Fruit fly (Drosophila melanogaster) whole organism, adult: Measurements from ENCODE around the gene bab1.

ENCODE experiments used
- CG33017 ChIP-seq: fragments of 200-800 bp; sonication (Bioruptor generic); optimal IDR thresholded peaks from 2 replicates; lab custom pipeline; 2018; ENCODE audit warnings: missing biosample characterization, mild to moderate bottlenecking, missing genetic modification characterization, moderate library complexity
- CG7045 ChIP-seq: fragments of 200-800 bp; sonication (Bioruptor generic); optimal IDR thresholded peaks from 2 replicates; lab custom pipeline; 2017; ENCODE audit warnings: missing biosample characterization, mild to moderate bottlenecking, missing genetic modification characterization
- CG7101 ChIP-seq: fragments of 200-800 bp; sonication (Bioruptor generic); optimal IDR thresholded peaks from 2 replicates; lab custom pipeline; 2018; ENCODE audit warnings: missing biosample characterization, mild to moderate bottlenecking, missing genetic modification characterization, moderate library complexity
- Crg-1 ChIP-seq: fragments of 200-800 bp; sonication (Bioruptor generic); optimal IDR thresholded peaks from 2 replicates; lab custom pipeline; 2016; ENCODE audit warnings: missing biosample characterization, missing genetic modification characterization
- Hr96 ChIP-seq: fragments of 200-800 bp; sonication (Bioruptor generic); optimal IDR thresholded peaks from 2 replicates; lab custom pipeline; 2016; ENCODE audit warnings: missing biosample characterization, missing genetic modification characterization
- bab1 ChIP-seq: fragments of 200-800 bp; sonication (Bioruptor generic); optimal IDR thresholded peaks from 3 replicates; lab custom pipeline; 2019; ENCODE audit warnings: missing biosample characterization, mild to moderate bottlenecking, missing genetic modification characterization, moderate library complexity
- cnc ChIP-seq, 2 experiments: fragments of >200 bp; optimal IDR thresholded peaks; 2 replicates each; lab custom pipeline; 2017
- kay ChIP-seq: fragments of 200-800 bp; sonication (Bioruptor generic); peaks from one replicate; lab custom pipeline; 2016; ENCODE audit warnings: missing biosample characterization, missing genetic modification characterization, borderline replicate concordance
- tj ChIP-seq: fragments of 200-800 bp; sonication (Bioruptor generic); optimal IDR thresholded peaks from 3 replicates; lab custom pipeline; 2017; ENCODE audit warnings: missing biosample characterization, mild to moderate bottlenecking, missing genetic modification characterization, moderate library complexity
- toe ChIP-seq: fragments of 200-800 bp; sonication (Bioruptor generic); optimal IDR thresholded peaks from 2 replicates; lab custom pipeline; 2016; ENCODE audit warnings: missing biosample characterization, missing genetic modification characterization

dm6 chr3L:1082883-1083282, 18.0 kb downstream of the bab1 start:
- TF ChIP-seq bab1 (GFP tag; lab: Kevin White, UChicago) (no peak), CG7101 (tag; lab: Kevin White, UChicago) (no peak), CG33017 (tag; lab: Kevin White, UChicago) (no peak), kay (no peak), CG7045 (no peak), toe (GFP tag; lab: Kevin White, UChicago) (no peak), Crg-1 (GFP tag; lab: Kevin White, UChicago) (no peak), Hr96 (GFP tag; lab: Kevin White, UChicago) (no peak), tj (GFP tag; lab: Kevin White, UChicago) (no peak), cnc (optimal IDR thresholded peaks at IDR 0.05; lab: Kevin White, UChicago) (no peak)
